Worm (Caenorhabditis elegans): Measurements from ENCODE around the gene ciao-2B.

DNA sequence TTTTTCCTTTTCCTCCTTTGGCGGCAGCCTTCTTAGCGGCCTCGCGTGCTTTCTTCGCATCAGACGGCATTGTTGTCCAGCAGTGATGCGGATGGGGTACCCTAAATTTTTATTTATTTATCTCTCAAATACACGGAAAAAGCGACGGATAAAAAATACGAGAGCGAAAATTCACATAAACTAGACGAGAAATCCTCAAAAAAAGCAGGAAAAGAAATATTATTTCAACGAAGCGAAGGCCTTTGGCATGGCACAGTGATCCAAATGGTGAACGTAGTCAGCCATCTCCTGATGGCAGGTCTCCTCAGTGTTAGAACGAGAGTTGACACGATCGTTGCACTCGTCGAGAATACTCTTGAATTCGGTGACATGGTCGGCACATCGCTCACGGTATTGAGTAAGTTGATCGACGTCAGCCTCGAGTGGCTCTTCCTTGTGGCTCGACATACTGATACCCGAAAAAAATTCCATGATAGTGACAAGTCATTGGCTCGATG, 22.8 kb upstream of the ciao-2B start, which contains the start of the genes abcf-2 and T27E9.2:
- TF ChIP-seq elt-1 (tag; optimal IDR thresholded peaks at IDR 0.05) (no peak), skn-1 (tag; optimal IDR thresholded peaks at IDR 0.05) (no peak), unc-39 (tag; optimal IDR thresholded peaks at IDR 0.05) (no peak), tbx-2 (tag; optimal IDR thresholded peaks at IDR 0.05) (no peak), fkh-10 (GFP tag; optimal IDR thresholded peaks at IDR 0.05) (no peak), nhr-28 (tag; optimal IDR thresholded peaks at IDR 0.05) (no peak), mml-1 (tag; optimal IDR thresholded peaks at IDR 0.05) (no peak), ceh-82 (tag; optimal IDR thresholded peaks at IDR 0.05) (no peak), ceh-28 (tag; optimal IDR thresholded peaks at IDR 0.05) (no peak), pha-4 (tag; optimal IDR thresholded peaks at IDR 0.05) (no peak), elt-2 (tag; optimal IDR thresholded peaks at IDR 0.05) (no peak)

Data from whole organism, L3 larva.